Worm (Caenorhabditis elegans): ENCODE measurements around the gene C07E3.3.

Gene C07E3.3

DNA sequence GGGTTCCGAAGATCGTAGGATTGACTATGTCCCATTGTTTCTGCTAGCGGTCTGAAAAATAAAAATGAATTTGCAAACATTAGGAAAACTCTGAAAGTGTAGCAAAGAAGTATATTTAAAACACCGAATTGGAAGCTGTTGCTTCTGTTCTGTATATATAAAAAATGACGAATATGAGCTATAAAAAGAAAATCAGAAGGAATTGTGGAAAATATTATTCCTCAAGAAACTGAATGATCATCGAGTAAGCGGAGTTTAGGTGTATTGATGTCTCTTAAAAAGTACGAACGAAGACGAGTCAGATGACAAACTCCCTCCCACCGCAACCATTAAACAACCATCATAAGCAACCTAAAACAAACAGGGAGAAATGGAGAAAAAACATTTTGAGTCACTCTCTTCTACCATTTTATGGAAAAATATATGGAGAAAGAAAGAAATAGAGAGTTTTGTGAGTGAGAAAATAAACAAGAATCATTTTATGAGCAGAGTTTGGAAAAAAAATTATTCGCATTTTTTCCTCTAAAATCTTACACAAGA, at the start of gene C07E3.3:
TSS of gene C07E3.3 (minus strand) at position 51 of the 540 bp plus-strand sequence.
- no peak for TF ChIP-seq daf-16 (GFP tag; optimal IDR thresholded peaks at IDR 0.05)
- peak; percentile 54 for TF ChIP-seq daf-16 (tag; optimal IDR thresholded peaks at IDR 0.05)
- TF ChIP-seq skn-1 (tag; optimal IDR thresholded peaks at IDR 0.05): no peak
- peak in 1 of 2 experiments; percentile 20 for TF ChIP-seq unc-62 (GFP tag; optimal IDR thresholded peaks at IDR 0.05 in 1 of 2)
- no peak for TF ChIP-seq unc-62 (tag; optimal IDR thresholded peaks at IDR 0.05)

DNA sequence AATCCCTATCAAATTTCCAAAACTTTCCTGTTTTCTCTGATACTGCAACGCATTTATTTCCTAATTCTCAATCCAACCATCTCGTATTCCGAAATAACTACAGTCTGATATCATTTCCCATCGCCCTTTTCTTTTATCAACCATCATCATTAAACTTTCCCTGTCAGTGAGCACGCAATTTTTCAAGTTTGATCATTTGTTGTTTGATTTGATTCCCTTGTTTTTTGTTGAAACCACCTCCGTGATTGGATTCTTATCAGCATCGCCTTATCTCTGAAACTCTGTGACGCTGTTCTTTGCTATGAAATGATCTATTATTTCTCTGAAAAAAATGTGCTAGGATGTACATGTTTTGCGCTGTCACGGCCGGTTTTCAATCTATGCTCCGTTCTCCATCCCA, 45.7 kb upstream of the C07E3.3 start:
- TF ChIP-seq vab-7 (GFP tag; IDR thresholded peaks at IDR 0.05) (no peak), daf-16 (GFP tag; optimal IDR thresholded peaks at IDR 0.05) (no peak), daf-16 (tag; optimal IDR thresholded peaks at IDR 0.05) (peak; percentile 85), T26A8.4 (GFP tag; IDR thresholded peaks at IDR 0.05) (no peak), ZK337.2 (GFP tag; IDR thresholded peaks at IDR 0.05) (no peak), unc-39 (tag; optimal IDR thresholded peaks at IDR 0.05) (no peak), tra-1 (GFP tag; IDR thresholded peaks at IDR 0.05) (peak; percentile 57; the same call in 1 of the 2 replicates), pqm-1 (tag; optimal IDR thresholded peaks at IDR 0.05) (peak; percentile 87), dmd-6 (GFP tag; IDR thresholded peaks at IDR 0.05) (peak; percentile 86), unc-62 (GFP tag; optimal IDR thresholded peaks at IDR 0.05 in 1 of 2) (peak in 1 of 2 experiments; percentile 62), unc-62 (tag; optimal IDR thresholded peaks at IDR 0.05) (no peak), nhr-25 (tag; optimal IDR thresholded peaks at IDR 0.05; ENCODE audit: borderline replicate concordance, insufficient read depth) (no peak), nhr-28 (tag; optimal IDR thresholded peaks at IDR 0.05) (peak; percentile 82), T20F7.1 (GFP tag; optimal IDR thresholded peaks at IDR 0.05) (no peak), dve-1 (tag; optimal IDR thresholded peaks at IDR 0.05; ENCODE audit: insufficient read depth) (peak; percentile 47)

DNA sequence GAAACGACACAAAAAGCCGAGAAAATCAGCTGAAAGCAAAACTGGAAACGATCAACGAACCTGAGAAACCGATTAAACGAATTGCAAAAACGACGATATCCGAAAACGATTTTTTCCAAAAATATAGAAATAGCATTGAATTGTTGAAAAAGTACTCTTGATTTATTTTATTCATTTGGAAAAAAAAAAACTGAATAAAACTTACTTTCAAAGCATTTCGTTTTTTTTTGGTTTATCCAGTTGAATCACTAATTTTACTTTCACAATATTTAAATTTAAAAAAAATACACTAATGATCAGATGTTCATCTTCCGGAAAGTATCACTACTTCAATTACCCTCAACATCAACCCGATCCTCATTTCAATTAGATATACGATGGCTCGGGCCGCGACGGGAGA, 39.3 kb upstream of the C07E3.3 start, which contains the start of gene T09F3.5:
TSS of gene T09F3.5 (plus strand) at position 301 of the 400 bp plus-strand sequence.
- TF ChIP-seq madf-9 (GFP tag; conservative IDR thresholded peaks at IDR 0.05): no peak
- no peak for TF ChIP-seq snpc-1.2 (GFP tag; IDR thresholded peaks at IDR 0.05)

DNA sequence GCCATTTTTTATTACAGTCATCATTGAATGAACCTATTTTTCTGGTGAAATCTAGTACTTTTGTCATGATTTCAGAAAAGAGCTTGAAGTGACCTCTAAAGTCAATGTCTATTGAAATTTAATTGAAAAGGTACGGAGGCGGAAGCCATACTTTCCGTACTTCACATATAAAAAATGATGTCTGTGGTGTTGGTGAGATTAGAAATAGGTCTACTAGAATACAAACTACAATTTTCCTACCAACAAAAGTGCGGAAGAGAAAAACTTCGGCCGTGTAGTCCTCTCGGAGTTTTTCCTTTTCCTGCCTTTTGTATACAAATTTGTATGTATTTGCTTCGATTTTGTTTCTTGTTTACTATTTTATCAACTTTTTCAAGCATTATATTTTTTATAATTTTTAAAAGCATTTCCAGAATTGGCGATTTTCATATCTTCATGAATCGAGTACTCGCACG, 38.0 kb upstream of the C07E3.3 start, which contains the start of gene T09F3.4:
TSS of gene T09F3.4 (plus strand) at position 405 of the 455 bp plus-strand sequence.
- peak; percentile 97 for TF ChIP-seq mes-2 (tag; optimal IDR thresholded peaks at IDR 0.05; ENCODE audit: poor library complexity, severe bottlenecking)
- TF ChIP-seq hlh-30 (tag; optimal IDR thresholded peaks at IDR 0.05; ENCODE audit: insufficient read depth): peak; percentile 28
- TF ChIP-seq nhr-6 (tag; optimal IDR thresholded peaks at IDR 0.05): peak; percentile 64
- TF ChIP-seq madf-5 (GFP tag; IDR thresholded peaks at IDR 0.05): 0 out of 4 replicates have a peak, but pooled peaks of 1 of the 2 experiments have one; percentile 6
- TF ChIP-seq dmd-6 (GFP tag; IDR thresholded peaks at IDR 0.05): peak; percentile 23; the same call in 1 of the 2 replicates
- TF ChIP-seq rbr-2 (tag; optimal IDR thresholded peaks at IDR 0.05): peak; percentile 8
- peak in 1 of 2 experiments; percentile 83 for TF ChIP-seq hif-1 (tag; optimal IDR thresholded peaks at IDR 0.05)
- peak; percentile 78 for TF ChIP-seq unc-130 (GFP tag; optimal IDR thresholded peaks at IDR 0.05)
- TF ChIP-seq R02D3.7 (tag; optimal IDR thresholded peaks at IDR 0.05): no peak
- peak; percentile 13 for TF ChIP-seq hlh-11 (tag; optimal IDR thresholded peaks at IDR 0.05)
- peak; percentile 66 for TF ChIP-seq T20F7.1 (GFP tag; optimal IDR thresholded peaks at IDR 0.05)
- 0 out of 2 replicates have a peak, but pooled peaks have one; percentile 54 for TF ChIP-seq ZK337.2 (GFP tag; IDR thresholded peaks at IDR 0.05)
- peak; percentile 95 for TF ChIP-seq nhr-28 (tag; optimal IDR thresholded peaks at IDR 0.05)
- no peak for TF ChIP-seq Y105C5A.15 (GFP tag; IDR thresholded peaks at IDR 0.05)
- no peak for TF ChIP-seq daf-16 (GFP tag; optimal IDR thresholded peaks at IDR 0.05)
- TF ChIP-seq daf-16 (tag; optimal IDR thresholded peaks at IDR 0.05): peak; percentile 9
- no peak for TF ChIP-seq T26A8.4 (GFP tag; IDR thresholded peaks at IDR 0.05)
- TF ChIP-seq madf-9 (GFP tag; conservative IDR thresholded peaks at IDR 0.05): no peak
- TF ChIP-seq nhr-237 (tag; optimal IDR thresholded peaks at IDR 0.05): no peak
- TF ChIP-seq ceh-62 (tag; optimal IDR thresholded peaks at IDR 0.05): no peak
- TF ChIP-seq daf-8 (GFP tag; IDR thresholded peaks at IDR 0.05): no peak
- TF ChIP-seq snpc-1.2 (GFP tag; IDR thresholded peaks at IDR 0.05): peak; percentile 39; the same call in 1 of the 2 replicates
- no peak for TF ChIP-seq pha-4 (GFP tag; IDR thresholded peaks at IDR 0.05)
- TF ChIP-seq pha-4 (tag; optimal IDR thresholded peaks at IDR 0.05): peak; percentile 40
- TF ChIP-seq unc-62 (GFP tag; optimal IDR thresholded peaks at IDR 0.05 in 1 of 2): peak in 1 of 2 experiments; percentile 25
- TF ChIP-seq unc-62 (tag; optimal IDR thresholded peaks at IDR 0.05): no peak
- peak; percentile 67 for TF ChIP-seq dve-1 (tag; optimal IDR thresholded peaks at IDR 0.05; ENCODE audit: insufficient read depth)
- TF ChIP-seq ceh-32 (tag; optimal IDR thresholded peaks at IDR 0.05; ENCODE audit: poor library complexity): no peak
- TF ChIP-seq lsy-2 (tag; optimal IDR thresholded peaks at IDR 0.05): peak in 1 of 2 experiments; percentile 86
- 0 out of 2 replicates have a peak, but pooled peaks have one; percentile 13 for TF ChIP-seq arid-1 (GFP tag; conservative IDR thresholded peaks at IDR 0.05)
- peak; percentile 61 for TF ChIP-seq lin-38 (GFP tag; IDR thresholded peaks at IDR 0.05)
- peak; percentile 66 for TF ChIP-seq mep-1 (tag; optimal IDR thresholded peaks at IDR 0.05)
- no peak for TF ChIP-seq tag-97 (GFP tag; IDR thresholded peaks at IDR 0.05)
- TF ChIP-seq dpl-1 (GFP tag; optimal IDR thresholded peaks at IDR 0.05): peak; percentile 69

All from whole organism, L4 larva.